Worm (Caenorhabditis elegans): Measurements from ENCODE around the gene T02D1.8.

Gene T02D1.8

ce11 chrIV:17351586-17351985, 35.7 kb downstream of the T02D1.8 start, which contains the start of gene clec-199:
Gene clec-199, plus strand, starts transcription at chrIV:17351886.
- no peak for TF ChIP-seq ttx-3 (tag; optimal IDR thresholded peaks at IDR 0.05)
- TF ChIP-seq mec-3 (tag; optimal IDR thresholded peaks at IDR 0.05; ENCODE audit: borderline replicate concordance) = no peak
- no peak for TF ChIP-seq nhr-232 (tag; optimal IDR thresholded peaks at IDR 0.05)
- no peak for TF ChIP-seq tbx-7 (tag; optimal IDR thresholded peaks at IDR 0.05)
- no peak for TF ChIP-seq pqm-1 (tag; optimal IDR thresholded peaks at IDR 0.05)
- no peak for TF ChIP-seq hlh-6 (tag; optimal IDR thresholded peaks at IDR 0.05)
- no peak for TF ChIP-seq gmeb-2 (tag; optimal IDR thresholded peaks at IDR 0.05)
- TF ChIP-seq npax-4 (tag; optimal IDR thresholded peaks at IDR 0.05) = no peak
- TF ChIP-seq pat-9 (tag; optimal IDR thresholded peaks at IDR 0.05) = no peak
- no peak for TF ChIP-seq fkh-10 (GFP tag; optimal IDR thresholded peaks at IDR 0.05)
- no peak for TF ChIP-seq ama-1 (optimal IDR thresholded peaks at IDR 0.05)
- no peak for TF ChIP-seq sox-2 (GFP tag; IDR thresholded peaks at IDR 0.05)
- TF ChIP-seq unc-86 (tag; optimal IDR thresholded peaks at IDR 0.05) = no peak
- no peak for TF ChIP-seq ceh-2 (tag; optimal IDR thresholded peaks at IDR 0.05)
- no peak for TF ChIP-seq hlh-13 (GFP tag; optimal IDR thresholded peaks at IDR 0.05)
- TF ChIP-seq unc-42 (tag; optimal IDR thresholded peaks at IDR 0.05) = no peak
- TF ChIP-seq ceh-45 (GFP tag; IDR thresholded peaks at IDR 0.05) = no peak
- TF ChIP-seq elt-2 (tag; optimal IDR thresholded peaks at IDR 0.05) = no peak
- no peak for TF ChIP-seq hlh-30 (tag; optimal IDR thresholded peaks at IDR 0.05; ENCODE audit: insufficient read depth)

- no peak for TF ChIP-seq madf-2 (tag; optimal IDR thresholded peaks at IDR 0.05)
- no peak for TF ChIP-seq fkh-6 (tag; optimal IDR thresholded peaks at IDR 0.05)
- no peak for TF ChIP-seq ceh-9 (tag; optimal IDR thresholded peaks at IDR 0.05)
- TF ChIP-seq gmeb-2 (tag; optimal IDR thresholded peaks at IDR 0.05) = no peak
- no peak for TF ChIP-seq ceh-48 (tag; optimal IDR thresholded peaks at IDR 0.05)
- TF ChIP-seq ahr-1 (tag; optimal IDR thresholded peaks at IDR 0.05) = no peak
- TF ChIP-seq ceh-2 (tag; optimal IDR thresholded peaks at IDR 0.05) = no peak
- TF ChIP-seq ama-1 (optimal IDR thresholded peaks at IDR 0.05) = no peak
- TF ChIP-seq nhr-11 (tag; optimal IDR thresholded peaks at IDR 0.05) = no peak
- no peak for TF ChIP-seq ceh-19 (GFP tag; optimal IDR thresholded peaks at IDR 0.05)
- no peak for TF ChIP-seq nhr-232 (tag; optimal IDR thresholded peaks at IDR 0.05)
- TF ChIP-seq pros-1 (tag; optimal IDR thresholded peaks at IDR 0.05) = no peak
- no peak for TF ChIP-seq ceh-34 (tag; optimal IDR thresholded peaks at IDR 0.05)
- no peak for TF ChIP-seq tbx-2 (tag; optimal IDR thresholded peaks at IDR 0.05)
- TF ChIP-seq che-1 (tag; optimal IDR thresholded peaks at IDR 0.05) = no peak
- no peak for TF ChIP-seq hlh-8 (tag; optimal IDR thresholded peaks at IDR 0.05)
- no peak for TF ChIP-seq ceh-14 (tag; optimal IDR thresholded peaks at IDR 0.05)
- no peak for TF ChIP-seq odd-2 (tag; optimal IDR thresholded peaks at IDR 0.05)
These were observed 40.6 kb downstream of the T02D1.8 start, which contains the start of the genes clec-197 and clec-198 for ce11 chrIV:17346599-17347218. Gene clec-197, minus strand, starts transcription at chrIV:17346699. Gene clec-198, plus strand, starts transcription at chrIV:17347168.

ce11 chrIV:17343482-17343881, 43.8 kb downstream of the T02D1.8 start, which contains the start of gene C49C3.11:
Gene C49C3.11, plus strand, starts transcription at chrIV:17343782.
- no peak for TF ChIP-seq ceh-34 (tag; optimal IDR thresholded peaks at IDR 0.05)
- no peak for TF ChIP-seq fkh-10 (GFP tag; optimal IDR thresholded peaks at IDR 0.05)
- TF ChIP-seq nfya-1 (tag; optimal IDR thresholded peaks at IDR 0.05) = no peak
- TF ChIP-seq elt-4 (tag; optimal IDR thresholded peaks at IDR 0.05) = no peak
- TF ChIP-seq ttx-3 (tag; optimal IDR thresholded peaks at IDR 0.05) = no peak
- no peak for TF ChIP-seq ceh-14 (tag; optimal IDR thresholded peaks at IDR 0.05)

ce11 chrIV:17342667-17343066, 44.6 kb downstream of the T02D1.8 start, which contains the start of gene C49C3.21:
Gene C49C3.21, plus strand, starts transcription at chrIV:17342967.
- TF ChIP-seq pha-4 (tag; optimal IDR thresholded peaks at IDR 0.05) (no peak), hlh-13 (GFP tag; optimal IDR thresholded peaks at IDR 0.05) (no peak), gmeb-2 (tag; optimal IDR thresholded peaks at IDR 0.05) (no peak), che-1 (tag; optimal IDR thresholded peaks at IDR 0.05) (no peak), mec-3 (tag; optimal IDR thresholded peaks at IDR 0.05; ENCODE audit: borderline replicate concordance) (no peak), ceh-6 (GFP tag; optimal IDR thresholded peaks at IDR 0.05) (no peak)

Data from whole organism, late embryonic.